Fruit fly (Drosophila melanogaster): Measurements from ENCODE around the gene CG12662.

dm6 chrX:8974203-8974602 is 10.0 kb downstream of the CG12662 start, which contains the start of gene CG10962:
- TF ChIP-seq CG8478 (optimal IDR thresholded peaks at IDR 0.05), result no peak
- no peak for TF ChIP-seq CTCF (optimal IDR thresholded peaks at IDR 0.05)
